Worm (Caenorhabditis elegans): ENCODE data around the gene K04C1.2.

K04C1.2 gene

DNA sequence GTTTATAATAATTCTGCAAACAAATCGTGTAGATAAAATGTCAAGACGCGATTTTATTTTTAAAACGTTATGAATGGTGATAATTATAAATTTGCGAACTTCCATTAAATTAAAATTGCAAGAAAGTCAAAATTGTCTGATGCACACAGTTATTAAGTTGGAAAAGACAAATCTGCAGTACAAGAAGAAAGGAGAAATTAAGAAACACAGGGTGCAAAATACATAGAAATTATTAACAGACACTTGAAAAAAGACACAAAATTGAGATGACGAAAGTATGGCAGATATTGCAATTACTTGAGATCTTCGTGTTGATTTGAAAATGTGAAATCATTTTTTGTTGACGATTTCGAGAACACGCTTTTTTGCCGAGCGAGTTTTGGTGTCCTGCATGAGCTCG is 3.0 kb downstream of the K04C1.2 start:
- no peak for TF ChIP-seq nhr-84 (tag; optimal IDR thresholded peaks at IDR 0.05)
- TF ChIP-seq vab-15 (tag; optimal IDR thresholded peaks at IDR 0.05): no peak
- TF ChIP-seq zip-4 (GFP tag; optimal IDR thresholded peaks at IDR 0.05): no peak
- TF ChIP-seq dpl-1 (GFP tag; optimal IDR thresholded peaks at IDR 0.05): no peak
- no peak for TF ChIP-seq sptf-1 (tag; optimal IDR thresholded peaks at IDR 0.05)
- no peak for TF ChIP-seq unc-62 (GFP tag; optimal IDR thresholded peaks at IDR 0.05)
- TF ChIP-seq efl-1 (optimal IDR thresholded peaks at IDR 0.05): no peak
- no peak for TF ChIP-seq efl-1 (GFP tag; optimal IDR thresholded peaks at IDR 0.05 in 1 of 2)
- TF ChIP-seq snu-23 (GFP tag; optimal IDR thresholded peaks at IDR 0.05): no peak
- no peak for TF ChIP-seq snpc-4 (tag; optimal IDR thresholded peaks at IDR 0.05)
- no peak for TF ChIP-seq ces-1 (GFP tag; optimal IDR thresholded peaks at IDR 0.05)
- no peak for TF ChIP-seq nhr-19 (GFP tag; conservative IDR thresholded peaks at IDR 0.05)
- no peak for TF ChIP-seq blmp-1 (tag; optimal IDR thresholded peaks at IDR 0.05)
- TF ChIP-seq lsy-2 (tag; optimal IDR thresholded peaks at IDR 0.05): no peak
- TF ChIP-seq lin-39 (tag; optimal IDR thresholded peaks at IDR 0.05): no peak
- TF ChIP-seq fkh-8 (tag; optimal IDR thresholded peaks at IDR 0.05): no peak
- no peak for TF ChIP-seq nhr-28 (tag; optimal IDR thresholded peaks at IDR 0.05)
- no peak for TF ChIP-seq ceh-63 (GFP tag; optimal IDR thresholded peaks at IDR 0.05)

DNA sequence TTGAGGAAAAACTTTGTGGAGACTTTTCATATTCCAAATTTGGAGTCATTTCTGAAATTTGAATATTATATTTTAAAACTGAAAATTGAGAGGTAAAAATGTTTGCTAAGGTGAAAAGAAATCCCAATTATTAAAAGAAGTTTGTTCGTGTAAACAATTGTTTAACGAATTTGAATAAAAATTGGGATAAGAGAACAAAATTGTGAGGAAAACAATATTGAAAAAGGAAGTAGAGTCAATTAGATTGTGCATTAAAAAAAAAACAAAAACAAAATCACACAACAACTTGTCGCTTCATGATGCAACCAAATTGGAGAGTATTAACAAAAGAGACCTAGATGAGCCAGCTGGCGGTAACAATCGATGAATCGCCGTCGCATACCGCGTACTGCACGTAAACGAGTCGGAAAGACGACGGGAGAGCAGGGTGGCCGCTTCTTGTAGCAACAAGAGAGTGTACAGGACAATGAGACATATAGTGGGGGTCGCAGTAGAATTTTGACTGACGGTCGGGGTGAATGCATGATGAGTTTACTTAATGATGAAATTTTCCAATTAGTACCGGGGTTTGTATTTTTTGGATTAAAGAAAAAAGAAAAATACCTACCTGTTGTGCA is 4.9 kb downstream of the K04C1.2 start, which contains the start of gene K04C1.3:
TSS of gene K04C1.3 (minus strand) at position 51 of the 617 bp plus-strand sequence.
- TF ChIP-seq snu-23 (GFP tag; optimal IDR thresholded peaks at IDR 0.05) (no peak), isw-1 (GFP tag; IDR thresholded peaks at IDR 0.05) (no peak), grh-1 (GFP tag; IDR thresholded peaks at IDR 0.05) (no peak), blmp-1 (tag; optimal IDR thresholded peaks at IDR 0.05) (no peak), egl-27 (tag; optimal IDR thresholded peaks at IDR 0.05) (no peak), egl-13 (tag; optimal IDR thresholded peaks at IDR 0.05) (no peak), hlh-17 (GFP tag; optimal IDR thresholded peaks at IDR 0.05; ENCODE audit: borderline replicate concordance) (no peak), lin-39 (tag; optimal IDR thresholded peaks at IDR 0.05) (no peak), C04F5.9 (tag; optimal IDR thresholded peaks at IDR 0.05) (no peak), rnt-1 (tag; optimal IDR thresholded peaks at IDR 0.05) (no peak), nhr-12 (tag; optimal IDR thresholded peaks at IDR 0.05) (no peak), ces-1 (GFP tag; optimal IDR thresholded peaks at IDR 0.05) (no peak), ceh-88 (GFP tag; IDR thresholded peaks at IDR 0.05) (no peak), ceh-8 (GFP tag; optimal IDR thresholded peaks at IDR 0.05) (no peak), zag-1 (tag; optimal IDR thresholded peaks at IDR 0.05) (no peak), snpc-4 (tag; optimal IDR thresholded peaks at IDR 0.05) (no peak), nhr-19 (GFP tag; conservative IDR thresholded peaks at IDR 0.05) (no peak), swsn-7 (tag; optimal IDR thresholded peaks at IDR 0.05) (no peak)

DNA sequence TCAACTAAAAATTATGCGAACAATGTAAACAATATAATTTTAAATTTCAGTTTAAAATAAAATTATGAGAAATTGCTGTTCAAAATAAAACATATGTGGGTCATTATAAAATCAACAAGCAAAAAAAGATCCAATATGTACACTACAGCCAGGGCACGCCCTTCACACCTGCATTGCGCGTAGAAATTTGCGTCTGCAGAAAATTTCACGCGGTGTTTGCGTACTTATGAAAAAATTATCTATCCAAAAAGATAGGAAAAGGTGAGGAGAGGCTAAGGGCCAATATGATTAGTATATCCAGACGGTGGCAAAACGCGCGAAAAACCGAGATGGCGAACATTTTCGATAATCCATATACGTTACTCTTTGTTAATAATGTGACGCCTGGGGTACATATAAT is 6.0 kb downstream of the K04C1.2 start:
- TF ChIP-seq jun-1 (tag; optimal IDR thresholded peaks at IDR 0.05): no peak
- no peak for TF ChIP-seq lir-3 (tag; optimal IDR thresholded peaks at IDR 0.05; ENCODE audit: poor library complexity)
- no peak for TF ChIP-seq nhr-12 (tag; optimal IDR thresholded peaks at IDR 0.05)
- TF ChIP-seq nhr-28 (tag; optimal IDR thresholded peaks at IDR 0.05): no peak
- no peak for TF ChIP-seq vab-15 (tag; optimal IDR thresholded peaks at IDR 0.05)
- no peak for TF ChIP-seq pag-3 (tag; optimal IDR thresholded peaks at IDR 0.05; ENCODE audit: borderline replicate concordance, insufficient read depth)
- TF ChIP-seq C34B4.2 (tag; optimal IDR thresholded peaks at IDR 0.05): no peak
- peak in 2 of 3 experiments; percentile 4 to 19 for TF ChIP-seq dpl-1 (GFP tag; optimal IDR thresholded peaks at IDR 0.05)
- no peak for TF ChIP-seq rnt-1 (tag; optimal IDR thresholded peaks at IDR 0.05)
- TF ChIP-seq nhr-71 (tag; optimal IDR thresholded peaks at IDR 0.05): no peak
- peak in 1 of 2 experiments; percentile 7 for TF ChIP-seq mdl-1 (tag; optimal IDR thresholded peaks at IDR 0.05)
- no peak for TF ChIP-seq ztf-11 (tag; optimal IDR thresholded peaks at IDR 0.05)
- no peak for TF ChIP-seq grh-1 (GFP tag; IDR thresholded peaks at IDR 0.05)
- TF ChIP-seq elt-3 (tag; optimal IDR thresholded peaks at IDR 0.05): no peak
- no peak for TF ChIP-seq egl-27 (tag; optimal IDR thresholded peaks at IDR 0.05)
- TF ChIP-seq unc-98 (GFP tag; IDR thresholded peaks at IDR 0.05): no peak
- peak; percentile 51 for TF ChIP-seq blmp-1 (tag; optimal IDR thresholded peaks at IDR 0.05)
- peak; percentile 6 for TF ChIP-seq snu-23 (GFP tag; optimal IDR thresholded peaks at IDR 0.05)
- peak; percentile 77 for TF ChIP-seq F16B12.6 (tag; optimal IDR thresholded peaks at IDR 0.05)
- peak in 1 of 2 experiments; percentile 49 for TF ChIP-seq lin-35 (GFP tag; optimal IDR thresholded peaks at IDR 0.05)
